Fruit fly (Drosophila melanogaster) whole organism, wandering third instar larva: ENCODE data around the gene CG31516.
A peak's percentile ranks its signal among the peaks of the same experiment; 100 is the strongest.

Source experiments
- Abd-B ChIP-seq: fragments of >200 bp; optimal IDR thresholded peaks from 2 replicates; lab custom pipeline; 2017; ENCODE audit warnings: missing biosample characterization, missing genetic modification characterization
- CG32264 ChIP-seq: fragments of 200-800 bp; sonication (Bioruptor generic); optimal IDR thresholded peaks from 2 replicates; lab custom pipeline; 2016; ENCODE audit warnings: missing biosample characterization, missing genetic modification characterization
- CG9705 ChIP-seq: fragments of 200-800 bp; sonication (Bioruptor generic); optimal IDR thresholded peaks from 2 replicates; lab custom pipeline; 2018; ENCODE audit warnings: missing biosample characterization, mild to moderate bottlenecking, missing genetic modification characterization
- CrebA ChIP-seq: fragments of 200-800 bp; sonication (Bioruptor generic); optimal IDR thresholded peaks from 2 replicates; lab custom pipeline; 2016; ENCODE audit warnings: missing biosample characterization, mild to moderate bottlenecking, missing genetic modification characterization, borderline replicate concordance
- Dfd ChIP-seq: fragments of >200 bp; optimal IDR thresholded peaks from 2 replicates; lab custom pipeline; 2017; ENCODE audit warnings: missing biosample characterization, missing genetic modification characterization
- Dif ChIP-seq: fragments of 200-275, 200-300 bp; sonication (Bioruptor generic); optimal IDR thresholded peaks from 2 replicates; lab custom pipeline; 2018; ENCODE audit warnings: missing biosample characterization, missing genetic modification characterization; ENCODE audit not compliant: partially characterized antibody
- GATAd ChIP-seq: sonication (Bioruptor generic); optimal IDR thresholded peaks from 2 replicates; lab custom pipeline; 2016; ENCODE audit warnings: missing biosample characterization, missing genetic modification characterization
- HLH106 ChIP-seq: fragments of 200-800 bp; optimal IDR thresholded peaks from 3 replicates; lab custom pipeline; 2019; ENCODE audit warnings: missing biosample characterization, mild to moderate bottlenecking, missing genetic modification characterization, moderate library complexity
- Hr78 ChIP-seq: fragments of >200 bp; optimal IDR thresholded peaks from 2 replicates; lab custom pipeline; 2017; ENCODE audit warnings: missing biosample characterization, missing genetic modification characterization
- Jra ChIP-seq: sonication (Bioruptor generic); optimal IDR thresholded peaks from 2 replicates; lab custom pipeline; 2016; ENCODE audit warnings: missing biosample characterization, missing genetic modification characterization
- Mio ChIP-seq: sonication (Bioruptor generic); optimal IDR thresholded peaks from 2 replicates; lab custom pipeline; 2016; ENCODE audit warnings: missing biosample characterization, missing genetic modification characterization
- Myc ChIP-seq: fragments of >200 bp; optimal IDR thresholded peaks from 2 replicates; lab custom pipeline; 2017
- OdsH ChIP-seq: fragments of 200-800 bp; sonication (Bioruptor generic); optimal IDR thresholded peaks from 2 replicates; lab custom pipeline; 2016; ENCODE audit warnings: missing biosample characterization, mild to moderate bottlenecking, missing genetic modification characterization
- Rel ChIP-seq, 2 experiments: fragments of 200-800 bp; sonication (Bioruptor generic) in 1 of 2; optimal IDR thresholded peaks; 2 replicates in 1 of 2; 3 replicates in 1 of 2; lab custom pipeline; 2016 to 2019; ENCODE audit warnings: mild to moderate bottlenecking in 2 of 2, missing biosample characterization in 2 of 2, missing genetic modification characterization in 2 of 2, moderate library complexity in 1 of 2
- Sp1 ChIP-seq: fragments of 200-800 bp; sonication (Bioruptor generic); optimal IDR thresholded peaks from 3 replicates; lab custom pipeline; 2019; ENCODE audit warnings: missing biosample characterization, mild to moderate bottlenecking, missing genetic modification characterization, moderate library complexity
- Vsx2 ChIP-seq: fragments of 200-300, 225-300 bp; sonication (Bioruptor generic); optimal IDR thresholded peaks from 2 replicates; lab custom pipeline; 2018; ENCODE audit warnings: missing biosample characterization, missing genetic modification characterization; ENCODE audit not compliant: partially characterized antibody
- br ChIP-seq: fragments of 200-800 bp; sonication (Bioruptor generic); optimal IDR thresholded peaks from 2 replicates; lab custom pipeline; 2016; ENCODE audit warnings: missing biosample characterization, missing genetic modification characterization
- brk ChIP-seq: fragments of 200-800 bp; sonication (Bioruptor generic); optimal IDR thresholded peaks from 2 replicates; lab custom pipeline; 2016; ENCODE audit warnings: missing biosample characterization, mild to moderate bottlenecking, missing genetic modification characterization
- dmrt93B ChIP-seq: fragments of 200-800 bp; sonication (Bioruptor generic); optimal IDR thresholded peaks from 2 replicates; lab custom pipeline; 2018; ENCODE audit warnings: missing biosample characterization, mild to moderate bottlenecking, missing genetic modification characterization
- dsf ChIP-seq: sonication (Bioruptor generic); optimal IDR thresholded peaks from 2 replicates; lab custom pipeline; 2016; ENCODE audit warnings: missing biosample characterization, missing genetic modification characterization, borderline replicate concordance
- ey ChIP-seq: fragments of 200-800 bp; sonication (Bioruptor generic); optimal IDR thresholded peaks from 2 replicates; lab custom pipeline; 2016; ENCODE audit warnings: missing biosample characterization, missing genetic modification characterization
- foxo ChIP-seq, 2 experiments: fragments of 200-800 bp; sonication (Bioruptor generic); optimal IDR thresholded peaks; 2 replicates in 1 of 2; 3 replicates in 1 of 2; lab custom pipeline; 2016 to 2017; ENCODE audit warnings: missing biosample characterization in 2 of 2, missing genetic modification characterization in 2 of 2
- fru ChIP-seq: fragments of 200-800 bp; sonication (Bioruptor generic); optimal IDR thresholded peaks from 3 replicates; lab custom pipeline; 2016; ENCODE audit warnings: missing biosample characterization, mild to moderate bottlenecking, missing genetic modification characterization
- h ChIP-seq: fragments of 200-800 bp; sonication (Bioruptor generic); optimal IDR thresholded peaks from 3 replicates; lab custom pipeline; 2016; ENCODE audit warnings: missing biosample characterization, mild to moderate bottlenecking, missing genetic modification characterization
- jim ChIP-seq: fragments of 175-275, 200-325 bp; sonication (Bioruptor generic); optimal IDR thresholded peaks from 2 replicates; lab custom pipeline; 2016; ENCODE audit warnings: missing biosample characterization, mild to moderate bottlenecking, missing genetic modification characterization
- lola ChIP-seq: fragments of >200 bp; optimal IDR thresholded peaks from 2 replicates; lab custom pipeline; 2017; ENCODE audit warnings: missing biosample characterization, missing genetic modification characterization
- pan ChIP-seq: fragments of >200 bp; optimal IDR thresholded peaks from 2 replicates; lab custom pipeline; 2017
- psq ChIP-seq: fragments of 200-800 bp; sonication (Bioruptor generic); optimal IDR thresholded peaks from 3 replicates; lab custom pipeline; 2017; ENCODE audit warnings: missing biosample characterization, mild to moderate bottlenecking, missing genetic modification characterization, moderate library complexity
- sage ChIP-seq: fragments of 200-800 bp; sonication (Bioruptor generic); optimal IDR thresholded peaks from 2 replicates; lab custom pipeline; 2016; ENCODE audit warnings: missing biosample characterization, mild to moderate bottlenecking, missing genetic modification characterization
- usp ChIP-seq: fragments of >200 bp; optimal IDR thresholded peaks from 2 replicates; lab custom pipeline; 2017; ENCODE audit warnings: missing biosample characterization, missing genetic modification characterization
- woc ChIP-seq: sonication (Bioruptor generic); optimal IDR thresholded peaks from 2 replicates; lab custom pipeline; 2016; ENCODE audit warnings: missing biosample characterization, mild to moderate bottlenecking, missing genetic modification characterization

Gene CG31516

dm6 chr3R:4220030-4220429 lies at the start of gene CG31516:
CG31516 (minus strand) TSS chr3R:4220130.
- no peak for TF ChIP-seq Vsx2
- TF ChIP-seq Rel (GFP tag; optimal IDR thresholded peaks at IDR 0.05; lab: Kevin White, UChicago) = no peak
- peak; percentile 83 for TF ChIP-seq Rel (tag; optimal IDR thresholded peaks at IDR 0.05; lab: Kevin White, UChicago)
- TF ChIP-seq Sp1 (GFP tag; lab: Kevin White, UChicago) = no peak
- no peak for TF ChIP-seq OdsH

- no peak for TF ChIP-seq br (GFP tag; lab: Kevin White, UChicago)
- TF ChIP-seq Dfd (GFP tag; lab: Kevin White, UChicago) = peak; percentile 88
Measured at dm6 chr3R:4268339-4268738, 48.4 kb upstream of the CG31516 start.

- TF ChIP-seq pan (lab: Kevin White, UChicago) = no peak
- TF ChIP-seq psq (GFP tag; lab: Kevin White, UChicago) = no peak
- no peak for TF ChIP-seq h (GFP tag; lab: Kevin White, UChicago)
- TF ChIP-seq ey (GFP tag; lab: Kevin White, UChicago) = no peak
- TF ChIP-seq Abd-B (GFP tag; lab: Kevin White, UChicago) = no peak
- TF ChIP-seq Dif (GFP tag; lab: Kevin White, UChicago) = no peak
- no peak for TF ChIP-seq br (GFP tag; lab: Kevin White, UChicago)
- no peak for TF ChIP-seq jim (GFP tag; lab: Kevin White, UChicago)
- TF ChIP-seq foxo (GFP tag; optimal IDR thresholded peaks at IDR 0.05; lab: Kevin White, UChicago) = no peak
- no peak for TF ChIP-seq Sp1 (GFP tag; lab: Kevin White, UChicago)
- no peak for TF ChIP-seq usp
Measured at dm6 chr3R:4266470-4266869, 46.5 kb upstream of the CG31516 start, which contains the start of gene CG1092. CG1092 (plus strand) TSS chr3R:4266770.

dm6 chr3R:4256672-4257071 lies 36.7 kb upstream of the CG31516 start, which contains the start of gene Or82a:
Or82a (plus strand) TSS chr3R:4256972.
- TF ChIP-seq Abd-B (GFP tag; lab: Kevin White, UChicago) (no peak), Vsx2 (no peak), br (GFP tag; lab: Kevin White, UChicago) (no peak), Jra (GFP tag; lab: Kevin White, UChicago) (no peak), GATAd (GFP tag; lab: Kevin White, UChicago) (no peak), HLH106 (tag; lab: Kevin White, UChicago) (no peak), brk (no peak), fru (no peak), OdsH (no peak), woc (no peak), CG9705 (GFP tag; lab: Kevin White, UChicago) (no peak), Dfd (GFP tag; lab: Kevin White, UChicago) (no peak), CG32264 (GFP tag; lab: Kevin White, UChicago) (no peak), dmrt93B (GFP tag; lab: Kevin White, UChicago) (no peak), Mio (GFP tag; lab: Kevin White, UChicago) (no peak), foxo (GFP tag; optimal IDR thresholded peaks at IDR 0.05; lab: Kevin White, UChicago) (no peak)

- TF ChIP-seq Myc (no peak), Jra (GFP tag; lab: Kevin White, UChicago) (no peak), sage (GFP tag; lab: Kevin White, UChicago) (no peak), dsf (no peak), woc (no peak), lola (no peak), CG9705 (GFP tag; lab: Kevin White, UChicago) (no peak), dmrt93B (GFP tag; lab: Kevin White, UChicago) (no peak), Sp1 (GFP tag; lab: Kevin White, UChicago) (no peak), OdsH (no peak), Hr78 (GFP tag; lab: Kevin White, UChicago) (no peak), CrebA (GFP tag; lab: Kevin White, UChicago) (no peak), GATAd (GFP tag; lab: Kevin White, UChicago) (no peak), brk (no peak), br (GFP tag; lab: Kevin White, UChicago) (no peak), h (GFP tag; lab: Kevin White, UChicago) (no peak), ey (GFP tag; lab: Kevin White, UChicago) (no peak)
Measured at dm6 chr3R:4254408-4254807, 34.5 kb upstream of the CG31516 start, which contains the start of gene TwdlV. TwdlV (plus strand) TSS chr3R:4254708.
